Fruit fly (Drosophila melanogaster) whole organism, embryonic: Measurements from ENCODE around the gene et.

ENCODE experiments used
- BEAF-32 ChIP-seq: fragments of 200-800 bp; sonication (Bioruptor generic); optimal IDR thresholded peaks from 3 replicates; lab custom pipeline; 2017; ENCODE audit warnings: missing biosample characterization, missing genetic modification characterization, mild to moderate bottlenecking, moderate library complexity, missing genetic modification reagents
- Bgb ChIP-seq: fragments of 200-800 bp; sonication (Bioruptor generic); IDR thresholded peaks from 2 replicates; pipeline ENCODE4 v1.3.6; 2022; ENCODE audit warnings: missing biosample characterization, missing genetic modification characterization; ENCODE audit not compliant: partially characterized antibody
- BtbVII ChIP-seq: fragments of 200-800 bp; sonication (Bioruptor generic); optimal IDR thresholded peaks from 3 replicates; lab custom pipeline; 2017; ENCODE audit warnings: missing biosample characterization, mild to moderate bottlenecking, missing genetic modification characterization
- CG10462 ChIP-seq: fragments of 200-800 bp; sonication (Bioruptor generic); optimal IDR thresholded peaks from 2 replicates; lab custom pipeline; 2016; ENCODE audit warnings: missing biosample characterization, missing genetic modification characterization
- CG12769 ChIP-seq: fragments of 200-800 bp; sonication (Bioruptor generic); optimal IDR thresholded peaks from 2 replicates; lab custom pipeline; 2019; ENCODE audit warnings: missing biosample characterization, mild to moderate bottlenecking, missing genetic modification characterization, moderate library complexity
- CG13624 ChIP-seq: fragments of 200-800 bp; sonication (Bioruptor generic); optimal IDR thresholded peaks from 2 replicates; lab custom pipeline; 2016; ENCODE audit warnings: missing biosample characterization, missing genetic modification characterization
- CG15514 ChIP-seq: fragments of 200-800 bp; sonication (Bioruptor generic); optimal IDR thresholded peaks from 3 replicates; lab custom pipeline; 2017; ENCODE audit warnings: missing biosample characterization, missing genetic modification characterization, mild to moderate bottlenecking, moderate library complexity, missing genetic modification reagents
- CG16813 ChIP-seq: fragments of 200-800 bp; sonication (Bioruptor generic); IDR thresholded peaks from 3 replicates; pipeline ENCODE4 v1.3.6; 2022; ENCODE audit warnings: missing biosample characterization, missing genetic modification characterization; ENCODE audit not compliant: partially characterized antibody
- CG17361 ChIP-seq: fragments of 200-800 bp; sonication (Bioruptor generic); IDR thresholded peaks from 3 replicates; pipeline ENCODE4 v1.3.6; 2022; ENCODE audit warnings: missing biosample characterization, missing genetic modification characterization
- CG18262 ChIP-seq: fragments of 200-800 bp; optimal IDR thresholded peaks from 3 replicates; lab custom pipeline; 2019; ENCODE audit warnings: missing biosample characterization, mild to moderate bottlenecking, missing genetic modification characterization, moderate library complexity
- CG2116 ChIP-seq: fragments of 200-800 bp; sonication (Bioruptor generic); optimal IDR thresholded peaks from 3 replicates; lab custom pipeline; 2018; ENCODE audit warnings: missing biosample characterization, mild to moderate bottlenecking, missing genetic modification characterization
- CG2120 ChIP-seq: fragments of 200-800 bp; sonication (Bioruptor generic); optimal IDR thresholded peaks from 3 replicates; lab custom pipeline; 2016; ENCODE audit warnings: missing biosample characterization, missing genetic modification characterization
- CG2129 ChIP-seq: fragments of 200-800 bp; sonication (Bioruptor generic); IDR thresholded peaks from 2 replicates; pipeline ENCODE4 v1.3.6; 2022; ENCODE audit warnings: missing biosample characterization, missing genetic modification characterization; ENCODE audit not compliant: partially characterized antibody
- CG32532 ChIP-seq: fragments of 200-800 bp; sonication (Bioruptor generic); IDR thresholded peaks from 2 replicates; pipeline ENCODE4 v1.3.6; 2022; ENCODE audit warnings: missing biosample characterization, missing genetic modification characterization
- CG4328 ChIP-seq: fragments of 200-800 bp; sonication (Bioruptor generic); optimal IDR thresholded peaks from 3 replicates; lab custom pipeline; 2017; ENCODE audit warnings: missing biosample characterization, missing genetic modification reagents, missing genetic modification characterization
- CG4617 ChIP-seq: fragments of 200-800 bp; sonication (Bioruptor generic); optimal IDR thresholded peaks from 3 replicates; lab custom pipeline; 2016; ENCODE audit warnings: missing biosample characterization, missing genetic modification characterization, borderline replicate concordance
- CG4820 ChIP-seq: fragments of 200-800 bp; sonication (Bioruptor generic); optimal IDR thresholded peaks from 3 replicates; lab custom pipeline; 2016; ENCODE audit warnings: missing biosample characterization, missing genetic modification characterization
- CG6854 ChIP-seq: fragments of 200-800 bp; sonication (Bioruptor generic); optimal IDR thresholded peaks from 3 replicates; lab custom pipeline; 2017; ENCODE audit warnings: missing biosample characterization, mild to moderate bottlenecking, missing genetic modification characterization
- CG9797 ChIP-seq: fragments of 200-800 bp; sonication (Bioruptor generic); optimal IDR thresholded peaks from 3 replicates; lab custom pipeline; 2018; ENCODE audit warnings: missing biosample characterization, mild to moderate bottlenecking, missing genetic modification characterization
- Chrac-16 ChIP-seq: fragments of 200-800 bp; sonication (Bioruptor generic); optimal IDR thresholded peaks from 3 replicates; lab custom pipeline; 2016; ENCODE audit warnings: missing biosample characterization, missing genetic modification characterization
- Dll ChIP-seq: fragments of 200-800 bp; sonication (Bioruptor generic); IDR thresholded peaks from 4 replicates; pipeline ENCODE4 v1.3.6; 2022; ENCODE audit warnings: missing biosample characterization, missing genetic modification characterization; ENCODE audit not compliant: partially characterized antibody
- Dp ChIP-seq: fragments of 200-800 bp; sonication (Bioruptor generic); optimal IDR thresholded peaks from 2 replicates; lab custom pipeline; 2018; ENCODE audit warnings: missing biosample characterization, mild to moderate bottlenecking, missing genetic modification characterization, moderate library complexity
- Fer1 ChIP-seq: fragments of 200-800 bp; sonication (Bioruptor generic); optimal IDR thresholded peaks from 2 replicates; lab custom pipeline; 2017; ENCODE audit warnings: missing biosample characterization, mild to moderate bottlenecking, missing genetic modification characterization
- Gsc ChIP-seq: fragments of 200-800 bp; sonication (Bioruptor generic); IDR thresholded peaks from 2 replicates; pipeline ENCODE4 v1.3.6; 2022; ENCODE audit warnings: missing biosample characterization, missing genetic modification characterization
- Hmr ChIP-seq: fragments of 200-800 bp; sonication (Bioruptor generic); optimal IDR thresholded peaks from 3 replicates; lab custom pipeline; 2017; ENCODE audit warnings: mild to moderate bottlenecking, missing biosample characterization, missing genetic modification reagents, missing genetic modification characterization
- Hr3 ChIP-seq: fragments of 200-800 bp; sonication (Bioruptor generic); optimal IDR thresholded peaks from 3 replicates; lab custom pipeline; 2016; ENCODE audit warnings: missing biosample characterization, missing genetic modification characterization
- MBD-R2 ChIP-seq: fragments of 200-800 bp; sonication (Bioruptor generic); IDR thresholded peaks from 2 replicates; pipeline ENCODE4 v1.3.6; 2022; ENCODE audit warnings: missing biosample characterization, missing genetic modification characterization
- Max ChIP-seq: fragments of 200-800 bp; sonication (Bioruptor generic); optimal IDR thresholded peaks from 2 replicates; lab custom pipeline; 2016; ENCODE audit warnings: missing biosample characterization, mild to moderate bottlenecking, missing genetic modification characterization
- Mrtf ChIP-seq: fragments of 200-800 bp; sonication (Bioruptor generic); IDR thresholded peaks from 3 replicates; pipeline ENCODE4 v1.3.6; 2022; ENCODE audit warnings: missing biosample characterization, missing genetic modification characterization
- Nf-YB ChIP-seq: fragments of 200-800 bp; sonication (Bioruptor generic); optimal IDR thresholded peaks from 3 replicates; lab custom pipeline; 2019; ENCODE audit warnings: missing biosample characterization, mild to moderate bottlenecking, missing genetic modification characterization, moderate library complexity
- Sry-δ ChIP-seq: fragments of 200-800 bp; sonication (Bioruptor generic); optimal IDR thresholded peaks from 2 replicates; lab custom pipeline; 2016; ENCODE audit warnings: missing biosample characterization, missing genetic modification characterization
- Xbp1 ChIP-seq: fragments of 200-800 bp; sonication (Bioruptor generic); optimal IDR thresholded peaks from 3 replicates; lab custom pipeline; 2016; ENCODE audit warnings: missing biosample characterization, mild to moderate bottlenecking, missing genetic modification characterization
- bsh ChIP-seq, 2 experiments: fragments of 200-800 bp; sonication (Bioruptor generic); optimal IDR thresholded peaks; 2 replicates each; lab custom pipeline; 2017 to 2018; ENCODE audit warnings: mild to moderate bottlenecking in 2 of 2, missing biosample characterization in 2 of 2, missing genetic modification characterization in 2 of 2, moderate library complexity in 1 of 2
- btn ChIP-seq: fragments of 200-800 bp; sonication (Bioruptor generic); optimal IDR thresholded peaks from 2 replicates; lab custom pipeline; 2016; ENCODE audit warnings: missing biosample characterization, missing genetic modification characterization
- croc ChIP-seq: fragments of 200-800 bp; sonication (Bioruptor generic); conservative IDR thresholded peaks from 3 replicates; pipeline ENCODE4 v1.3.6; 2022; ENCODE audit warnings: missing biosample characterization, missing genetic modification characterization
- danr ChIP-seq: fragments of 200-800 bp; sonication (Bioruptor generic); IDR thresholded peaks from 2 replicates; pipeline ENCODE4 v1.3.6; 2022; ENCODE audit warnings: missing biosample characterization, missing genetic modification characterization
- gce ChIP-seq: fragments of 200-800 bp; sonication (Bioruptor generic); IDR thresholded peaks from 3 replicates; pipeline ENCODE4 v1.3.6; 2022; ENCODE audit warnings: missing biosample characterization, missing genetic modification characterization
- gfzf ChIP-seq: fragments of 200-800 bp; sonication (Bioruptor generic); optimal IDR thresholded peaks from 2 replicates; lab custom pipeline; 2016; ENCODE audit warnings: missing biosample characterization, mild to moderate bottlenecking, missing genetic modification characterization, moderate library complexity
- ham ChIP-seq: fragments of 200-800 bp; sonication (Bioruptor generic); IDR thresholded peaks from 2 replicates; pipeline ENCODE4 v1.3.6; 2022; ENCODE audit warnings: missing biosample characterization, missing genetic modification characterization
- nerfin-2 ChIP-seq: fragments of 200-800 bp; sonication (Bioruptor generic); IDR thresholded peaks from 2 replicates; pipeline ENCODE4 v1.3.6; 2022; ENCODE audit warnings: missing biosample characterization, missing genetic modification characterization; ENCODE audit not compliant: partially characterized antibody
- nom ChIP-seq: fragments of 200-800 bp; sonication (Bioruptor generic); optimal IDR thresholded peaks from 2 replicates; lab custom pipeline; 2017; ENCODE audit warnings: missing biosample characterization, missing genetic modification characterization, mild to moderate bottlenecking, moderate library complexity, missing genetic modification reagents
- pho ChIP-seq: fragments of 200-800 bp; sonication (Bioruptor generic); optimal IDR thresholded peaks from 2 replicates; lab custom pipeline; 2016; ENCODE audit warnings: missing biosample characterization, missing genetic modification characterization
- pnt ChIP-seq: fragments of 200-800 bp; sonication (Bioruptor generic); optimal IDR thresholded peaks from 3 replicates; lab custom pipeline; 2016; ENCODE audit warnings: missing biosample characterization, missing genetic modification characterization
- slp2 ChIP-seq: fragments of 200-800 bp; sonication (Bioruptor generic); optimal IDR thresholded peaks from 2 replicates; lab custom pipeline; 2016; ENCODE audit warnings: missing biosample characterization, missing genetic modification characterization
- zen ChIP-seq: fragments of 200-800 bp; sonication (Bioruptor generic); optimal IDR thresholded peaks from 3 replicates; lab custom pipeline; 2018; ENCODE audit warnings: missing biosample characterization, mild to moderate bottlenecking, missing genetic modification characterization, moderate library complexity
- zen2 ChIP-seq: fragments of 200-800 bp; sonication (Bioruptor generic); IDR thresholded peaks from 3 replicates; pipeline ENCODE4 v1.3.6; 2022; ENCODE audit warnings: missing biosample characterization, missing genetic modification characterization; ENCODE audit not compliant: partially characterized antibody
- zfh2 ChIP-seq: fragments of 200-800 bp; sonication (Bioruptor generic); optimal IDR thresholded peaks from 2 replicates; lab custom pipeline; 2016; ENCODE audit warnings: missing biosample characterization, missing genetic modification characterization

The et gene

DNA sequence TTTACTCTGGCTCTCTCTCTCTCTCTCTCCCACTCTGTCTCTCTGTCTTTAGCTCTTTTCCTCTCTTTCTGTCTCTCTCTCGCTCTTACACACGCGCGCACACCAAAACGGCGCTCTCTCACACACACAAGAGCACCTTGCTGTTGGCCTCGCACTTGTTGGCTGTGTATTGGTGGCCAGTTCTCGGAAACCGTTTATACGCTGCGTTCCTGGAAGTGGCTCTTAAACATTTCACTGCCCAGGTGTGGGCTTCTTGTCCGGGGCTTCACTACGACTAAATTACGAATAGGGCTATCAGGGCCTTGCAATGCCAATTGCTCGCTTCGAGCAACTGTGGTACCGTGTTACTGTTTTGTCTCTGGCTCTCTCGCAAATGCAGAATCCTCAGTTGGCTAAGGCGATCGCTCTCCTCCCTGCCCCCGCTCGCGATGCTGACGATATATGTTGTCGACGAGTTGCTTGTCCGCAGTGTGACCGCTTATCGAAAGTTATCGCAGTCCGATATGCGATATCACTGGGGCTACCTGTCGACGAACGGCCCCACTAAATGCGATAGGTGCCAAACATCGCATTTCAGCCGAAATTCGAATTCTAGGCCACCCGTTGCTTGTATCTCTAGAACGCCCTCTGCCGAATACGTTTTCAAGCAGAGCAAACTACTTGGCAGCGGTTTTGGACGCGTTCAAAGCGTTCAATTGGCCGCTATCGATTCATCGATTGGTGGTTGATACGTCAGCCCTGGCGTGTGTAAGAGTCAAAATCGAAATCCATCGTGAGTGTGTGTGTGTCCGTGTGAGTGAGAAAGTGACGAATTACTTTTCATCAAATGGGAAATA is 7.6 kb upstream of the et start, which contains the start of the genes dome and Ubqn (continued):
- no peak for TF ChIP-seq Chrac-16
- TF ChIP-seq Sry-δ (GFP tag; lab: Kevin White, UChicago): peak; percentile 93
- TF ChIP-seq CG2120: peak; percentile 39
- TF ChIP-seq CG4328 (GFP tag; lab: Kevin White, UChicago): no peak
- TF ChIP-seq CG12769 (tag; lab: Kevin White, UChicago): peak; percentile 37
- TF ChIP-seq CG32532: peak; percentile 60; the same call in 1 of the 2 replicates
- peak; percentile 1 for TF ChIP-seq Max (GFP tag; lab: Kevin White, UChicago)
- peak; percentile 27 for TF ChIP-seq zfh2 (GFP tag; lab: Kevin White, UChicago)
- peak in 1 of 2 experiments; percentile 25 for TF ChIP-seq bsh (GFP tag; optimal IDR thresholded peaks at IDR 0.05; lab: Kevin White, UChicago)
- peak; percentile 74 for TF ChIP-seq gfzf
- peak; percentile 93 for TF ChIP-seq Dll
- peak; percentile 56 for TF ChIP-seq CG13624
- peak; percentile 14 for TF ChIP-seq CG18262 (tag; lab: Kevin White, UChicago)
- no peak for TF ChIP-seq Gsc (GFP tag; lab: Robert Waterston, UW)
- TF ChIP-seq Mrtf: no peak
- peak; percentile 49 for TF ChIP-seq CG6854 (GFP tag; lab: Kevin White, UChicago)
- 0 out of 2 replicates have a peak, but pooled peaks have one; percentile 7 for TF ChIP-seq danr
- TF ChIP-seq CG2116 (GFP tag; lab: Kevin White, UChicago): peak; percentile 93
- TF ChIP-seq zen: peak; percentile 15
- TF ChIP-seq zen2 (GFP tag; lab: Robert Waterston, UW): peak; percentile 68
- no peak for TF ChIP-seq Xbp1 (GFP tag; lab: Kevin White, UChicago)
- peak; percentile 60 for TF ChIP-seq CG15514
- TF ChIP-seq ham: no peak
- TF ChIP-seq CG17361 (GFP tag; lab: Robert Waterston, UW): peak; percentile 67; the same call in 2 of the 3 replicates
- TF ChIP-seq BEAF-32 (GFP tag; lab: Kevin White, UChicago): peak; percentile 98
- no peak for TF ChIP-seq pnt
- no peak for TF ChIP-seq Hr3 (GFP tag; lab: Kevin White, UChicago)
- TF ChIP-seq CG9797 (GFP tag; lab: Kevin White, UChicago): peak; percentile 98
- peak; percentile 13 for TF ChIP-seq pho (GFP tag; lab: Kevin White, UChicago)
- TF ChIP-seq gce (GFP tag; lab: Robert Waterston, UW): 0 out of 3 replicates have a peak, but pooled peaks have one; percentile 9
- TF ChIP-seq CG2129 (GFP tag; lab: Robert Waterston, UW): peak; percentile 56; the same call in 1 of the 2 replicates
- TF ChIP-seq CG4617 (GFP tag; lab: Kevin White, UChicago): peak; percentile 51
- TF ChIP-seq CG10462: no peak
- no peak for TF ChIP-seq croc
- TF ChIP-seq slp2 (GFP tag; lab: Kevin White, UChicago): no peak
- TF ChIP-seq nerfin-2 (GFP tag; lab: Robert Waterston, UW): peak; percentile 93
- TF ChIP-seq BtbVII (GFP tag; lab: Kevin White, UChicago): peak; percentile 25
- peak; percentile 95 for TF ChIP-seq CG16813 (GFP tag; lab: Robert Waterston, UW)
- TF ChIP-seq Dp (GFP tag; lab: Kevin White, UChicago): peak; percentile 49
- TF ChIP-seq Hmr (GFP tag; lab: Kevin White, UChicago): peak; percentile 22
- TF ChIP-seq nom (GFP tag; lab: Kevin White, UChicago): peak; percentile 77
- TF ChIP-seq Bgb: peak; percentile 88
- TF ChIP-seq CG4820 (GFP tag; lab: Kevin White, UChicago): peak; percentile 34
- TF ChIP-seq btn (GFP tag; lab: Kevin White, UChicago): no peak
- peak; percentile 24; the same call in 1 of the 2 replicates for TF ChIP-seq MBD-R2 (GFP tag; lab: Robert Waterston, UW)
- peak; percentile 48 for TF ChIP-seq Fer1
- TF ChIP-seq Nf-YB (GFP tag; lab: Kevin White, UChicago): peak; percentile 4
